Worm (Caenorhabditis elegans) whole organism, late embryonic: Measurements from ENCODE around the gene msp-33.

Source experiments
- Y22D7AL.16 ChIP-seq: sonication (generic microtip); optimal IDR thresholded peaks from 2 replicates; lab custom pipeline; 2016; ENCODE audit warnings: missing genetic modification characterization, missing compliant biosample characterization
- ama-1 ChIP-seq: fragments of 150-350 bp; optimal IDR thresholded peaks from 2 replicates; lab custom pipeline; 2014
- ceh-34 ChIP-seq: sonication (generic microtip); optimal IDR thresholded peaks from 2 replicates; lab custom pipeline; 2016; ENCODE audit warnings: mild to moderate bottlenecking, missing genetic modification characterization, missing compliant biosample characterization
- ceh-9 ChIP-seq: sonication (generic microtip); optimal IDR thresholded peaks from 2 replicates; lab custom pipeline; 2016; ENCODE audit warnings: mild to moderate bottlenecking, missing genetic modification characterization, inconsistent platforms, missing compliant biosample characterization
- ets-4 ChIP-seq: sonication (generic microtip); optimal IDR thresholded peaks from 2 replicates; lab custom pipeline; 2016; ENCODE audit warnings: missing genetic modification characterization, missing compliant biosample characterization
- fkh-10 ChIP-seq: fragments of 150-350 bp; optimal IDR thresholded peaks from 2 replicates; lab custom pipeline; 2014; ENCODE audit warnings: missing biosample characterization, missing genetic modification reagents, missing genetic modification characterization
- hlh-30 ChIP-seq: sonication (generic microtip); optimal IDR thresholded peaks from 2 replicates; lab custom pipeline; 2017; ENCODE audit warnings: antibody characterized with exemption, missing genetic modification characterization, missing compliant biosample characterization; ENCODE audit not compliant: insufficient read depth
- nfya-1 ChIP-seq: sonication (generic microtip); optimal IDR thresholded peaks from 2 replicates; lab custom pipeline; 2017; ENCODE audit warnings: missing genetic modification characterization, mild to moderate bottlenecking, missing compliant biosample characterization, antibody characterized with exemption, moderate library complexity
- pag-3 ChIP-seq: sonication (generic microtip); optimal IDR thresholded peaks from 2 replicates; lab custom pipeline; 2016; ENCODE audit warnings: missing compliant biosample characterization, missing genetic modification characterization, borderline replicate concordance
- sox-2 ChIP-seq: fragments of 200-800 bp; sonication (Bioruptor generic); IDR thresholded peaks from 2 replicates; pipeline ENCODE4 v1.3.6; 2022; ENCODE audit warnings: missing genetic modification reagents, missing genetic modification characterization, missing compliant biosample characterization
- syd-9 ChIP-seq: sonication (generic microtip); optimal IDR thresholded peaks from 2 replicates; lab custom pipeline; 2016; ENCODE audit warnings: mild to moderate bottlenecking, missing genetic modification characterization, moderate library complexity, missing compliant biosample characterization
- ttx-3 ChIP-seq: sonication (generic microtip); optimal IDR thresholded peaks from 2 replicates; lab custom pipeline; 2016; ENCODE audit warnings: missing genetic modification reagents, missing genetic modification characterization, missing compliant biosample characterization
- unc-86 ChIP-seq: sonication (generic microtip); optimal IDR thresholded peaks from 2 replicates; lab custom pipeline; 2016; ENCODE audit warnings: missing genetic modification characterization, missing compliant biosample characterization

DNA sequence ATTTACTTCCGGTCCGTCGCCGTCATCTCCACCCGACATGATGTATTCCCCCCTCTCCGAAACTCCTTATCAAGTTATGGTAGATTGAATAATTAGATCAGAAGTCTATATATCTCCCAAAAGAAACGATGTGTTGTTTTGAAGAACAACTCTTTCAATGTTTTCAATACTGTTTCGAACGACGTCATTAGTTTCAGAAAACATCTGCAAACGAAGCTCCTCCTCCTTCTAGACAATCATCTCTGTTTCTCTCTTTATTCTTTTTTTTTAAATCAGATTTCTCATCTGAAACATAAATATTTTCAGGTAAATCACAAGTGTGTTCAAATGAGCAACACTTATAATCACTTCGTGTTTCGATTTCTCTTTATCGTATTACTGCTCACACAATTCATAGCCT is 42.6 kb downstream of the msp-33 start, which contains the start of gene T23B7.3:
- TF ChIP-seq sox-2 (GFP tag; lab: Robert Waterston, UW) (no peak), ama-1 (lab: Kevin White, UChicago) (no peak), ttx-3 (no peak), ceh-34 (tag; lab: Kevin White, UChicago) (no peak), fkh-10 (no peak), unc-86 (tag; lab: Kevin White, UChicago) (no peak), ceh-9 (tag; lab: Kevin White, UChicago) (no peak), Y22D7AL.16 (tag; lab: Kevin White, UChicago) (no peak), nfya-1 (no peak), ets-4 (tag; lab: Kevin White, UChicago) (no peak), syd-9 (tag; lab: Kevin White, UChicago) (no peak), hlh-30 (tag; lab: Kevin White, UChicago) (no peak), pag-3 (tag; lab: Kevin White, UChicago) (no peak)
